Worm (Caenorhabditis elegans) whole organism, L4 larva: ENCODE measurements around the gene kel-8.

ENCODE experiments used
- F26F4.8 ChIP-seq: fragments of 200-800 bp; sonication (Bioruptor generic); conservative IDR thresholded peaks from 2 replicates; pipeline ENCODE4 v1.3.6; 2022; ENCODE audit warnings: missing genetic modification characterization, missing compliant biosample characterization
- F37D6.2 ChIP-seq: sonication (generic microtip); optimal IDR thresholded peaks from 2 replicates; lab custom pipeline; 2016; ENCODE audit warnings: mild to moderate bottlenecking, missing genetic modification characterization, missing compliant biosample characterization
- F49E8.2 ChIP-seq: sonication (generic microtip); optimal IDR thresholded peaks from 2 replicates; lab custom pipeline; 2016; ENCODE audit warnings: missing compliant biosample characterization, mild to moderate bottlenecking, missing genetic modification characterization, borderline replicate concordance
- T20F7.1 ChIP-seq: fragments of 200-800 bp; sonication (Bioruptor generic); optimal IDR thresholded peaks from 2 replicates; lab custom pipeline; 2018; ENCODE audit warnings: mild to moderate bottlenecking, missing genetic modification characterization, missing compliant biosample characterization
- T26A8.4 ChIP-seq: fragments of 200-800 bp; sonication (Bioruptor generic); IDR thresholded peaks from 2 replicates; pipeline ENCODE4 v1.3.6; 2022; ENCODE audit warnings: missing genetic modification characterization, missing compliant biosample characterization
- Y105C5A.15 ChIP-seq: fragments of 200-800 bp; sonication (Bioruptor generic); IDR thresholded peaks from 2 replicates; pipeline ENCODE4 v1.3.6; 2022; ENCODE audit warnings: missing genetic modification characterization, missing compliant biosample characterization
- ZK337.2 ChIP-seq: fragments of 200-800 bp; sonication (Bioruptor generic); IDR thresholded peaks from 2 replicates; pipeline ENCODE4 v1.3.6; 2022; ENCODE audit warnings: missing genetic modification reagents, missing genetic modification characterization, missing compliant biosample characterization
- ZK546.5 ChIP-seq, 2 experiments: sonication (generic microtip); optimal IDR thresholded peaks; 2 replicates each; lab custom pipeline; 2017; ENCODE audit warnings: missing biosample characterization in 2 of 2, missing genetic modification characterization in 2 of 2
- ama-1 ChIP-seq: fragments of 150-350 bp; optimal IDR thresholded peaks from 2 replicates; lab custom pipeline; 2014; ENCODE audit warnings: inconsistent platforms, mixed read lengths
- ceh-20 ChIP-seq: fragments of 200-800 bp; sonication (Bioruptor generic); IDR thresholded peaks from 2 replicates; pipeline ENCODE4 v1.3.6; 2022; ENCODE audit warnings: missing genetic modification reagents, missing genetic modification characterization, missing compliant biosample characterization
- ceh-28 ChIP-seq: fragments of 150-350 bp; optimal IDR thresholded peaks from 2 replicates; lab custom pipeline; 2014; ENCODE audit warnings: missing biosample characterization, missing genetic modification reagents, missing genetic modification characterization
- ceh-44 ChIP-seq: fragments of 200-800 bp; sonication (Bioruptor generic); IDR thresholded peaks from 2 replicates; pipeline ENCODE4 v1.3.6; 2022; ENCODE audit warnings: missing genetic modification reagents, missing genetic modification characterization, missing compliant biosample characterization
- ceh-82 ChIP-seq: sonication (generic microtip); optimal IDR thresholded peaks from 2 replicates; lab custom pipeline; 2017; ENCODE audit warnings: missing biosample characterization, missing genetic modification characterization
- ces-1 ChIP-seq: fragments of 150-350 bp; sonication (generic microtip); optimal IDR thresholded peaks from 4 replicates; lab custom pipeline; 2014; ENCODE audit warnings: missing biosample characterization, missing genetic modification reagents, missing genetic modification characterization
- cey-2 ChIP-seq: sonication (generic microtip); optimal IDR thresholded peaks from 3 replicates; lab custom pipeline; 2017; ENCODE audit warnings: missing genetic modification characterization, mild to moderate bottlenecking, missing compliant biosample characterization, antibody characterized with exemption, borderline replicate concordance; ENCODE audit not compliant: insufficient read depth
- ctbp-1 ChIP-seq: fragments of 200-800 bp; sonication (Bioruptor generic); IDR thresholded peaks from 2 replicates; pipeline ENCODE4 v1.3.6; 2022; ENCODE audit warnings: missing genetic modification reagents, missing genetic modification characterization, missing compliant biosample characterization
- daf-16 ChIP-seq, 3 experiments: sonication (generic microtip); optimal IDR thresholded peaks; 2 replicates each; lab custom pipeline; 2016 to 2017; ENCODE audit warnings: missing genetic modification characterization in 3 of 3, missing genetic modification reagents in 3 of 3, mild to moderate bottlenecking in 2 of 3, missing compliant biosample characterization in 2 of 3, missing biosample characterization in 1 of 3, moderate library complexity in 1 of 3
- daf-19 ChIP-seq: fragments of 200-800 bp; sonication (Bioruptor generic); conservative IDR thresholded peaks from 2 replicates; pipeline ENCODE4 v1.3.6; 2022; ENCODE audit warnings: missing genetic modification characterization, missing compliant biosample characterization
- dmd-8 ChIP-seq: fragments of 200-800 bp; sonication (Bioruptor generic); IDR thresholded peaks from 2 replicates; pipeline ENCODE4 v1.3.6; 2022; ENCODE audit warnings: missing genetic modification characterization, missing compliant biosample characterization
- dmd-9 ChIP-seq: fragments of 200-800 bp; sonication (Bioruptor generic); IDR thresholded peaks from 2 replicates; pipeline ENCODE4 v1.3.6; 2022; ENCODE audit warnings: missing genetic modification reagents, missing genetic modification characterization, missing compliant biosample characterization
- dpl-1 ChIP-seq: fragments of 150-350 bp; optimal IDR thresholded peaks from 2 replicates; lab custom pipeline; 2014; ENCODE audit warnings: missing biosample characterization, missing genetic modification reagents, missing genetic modification characterization
- dve-1 ChIP-seq: sonication (generic microtip); optimal IDR thresholded peaks from 2 replicates; lab custom pipeline; 2017; ENCODE audit warnings: antibody characterized with exemption, mild to moderate bottlenecking, missing genetic modification characterization, missing compliant biosample characterization; ENCODE audit not compliant: insufficient read depth
- hif-1 ChIP-seq, 2 experiments: sonication (generic microtip); optimal IDR thresholded peaks; 2 replicates each; lab custom pipeline; 2016 to 2017; ENCODE audit warnings: missing compliant biosample characterization in 2 of 2, missing genetic modification characterization in 2 of 2, missing genetic modification reagents in 2 of 2, missing genotype in 2 of 2, mild to moderate bottlenecking in 1 of 2
- jun-1 ChIP-seq: fragments of 150-350 bp; optimal IDR thresholded peaks from 2 replicates; lab custom pipeline; 2014; ENCODE audit warnings: missing biosample characterization, missing genetic modification reagents, missing genetic modification characterization
- lin-1 ChIP-seq: fragments of 200-800 bp; sonication (Bioruptor generic); IDR thresholded peaks from 2 replicates; pipeline ENCODE4 v1.3.6; 2022; ENCODE audit warnings: missing genetic modification reagents, missing genetic modification characterization, missing compliant biosample characterization
- lin-15B ChIP-seq: fragments of 150-350 bp; sonication (generic microtip); optimal IDR thresholded peaks from 3 replicates; lab custom pipeline; 2014; ENCODE audit warnings: missing biosample characterization, missing genetic modification characterization
- lin-29 ChIP-seq: fragments of 200-800 bp; sonication (Bioruptor generic); IDR thresholded peaks from 2 replicates; pipeline ENCODE4 v1.3.6; 2022; ENCODE audit warnings: missing genetic modification reagents, missing genetic modification characterization, missing compliant biosample characterization
- lir-3 ChIP-seq: sonication (generic microtip); optimal IDR thresholded peaks from 2 replicates; lab custom pipeline; 2016; ENCODE audit warnings: mild to moderate bottlenecking, missing genetic modification characterization, missing compliant biosample characterization
- madf-5 ChIP-seq, 2 experiments: fragments of 200-800 bp; sonication (Bioruptor generic); IDR thresholded peaks; 2 replicates each; pipeline ENCODE4 v1.3.6; 2022; ENCODE audit warnings: missing compliant biosample characterization in 2 of 2, missing genetic modification characterization in 2 of 2
- madf-9 ChIP-seq: fragments of 200-800 bp; sonication (Bioruptor generic); conservative IDR thresholded peaks from 2 replicates; pipeline ENCODE4 v1.3.6; 2022; ENCODE audit warnings: missing genetic modification reagents, missing genetic modification characterization, missing compliant biosample characterization
- nhr-25 ChIP-seq: sonication (generic microtip); optimal IDR thresholded peaks from 2 replicates; lab custom pipeline; 2017; ENCODE audit warnings: missing genetic modification characterization, mild to moderate bottlenecking, missing compliant biosample characterization, antibody characterized with exemption, moderate library complexity, borderline replicate concordance; ENCODE audit not compliant: insufficient read depth
- nhr-28 ChIP-seq: fragments of 150-350 bp; optimal IDR thresholded peaks from 2 replicates; lab custom pipeline; 2014; ENCODE audit warnings: missing biosample characterization, missing genetic modification characterization
- nhr-42 ChIP-seq: fragments of 200-800 bp; sonication (Bioruptor generic); IDR thresholded peaks from 2 replicates; pipeline ENCODE4 v1.3.6; 2022; ENCODE audit warnings: missing genetic modification characterization, missing compliant biosample characterization
- nhr-48 ChIP-seq: sonication (generic microtip); optimal IDR thresholded peaks from 2 replicates; lab custom pipeline; 2016; ENCODE audit warnings: mild to moderate bottlenecking, missing genetic modification characterization, missing compliant biosample characterization
- nhr-76 ChIP-seq: fragments of 150-350 bp; optimal IDR thresholded peaks from 2 replicates; lab custom pipeline; 2014; ENCODE audit warnings: missing biosample characterization, missing genetic modification characterization
- saeg-2 ChIP-seq: fragments of 200-800 bp; sonication (Bioruptor generic); IDR thresholded peaks from 2 replicates; pipeline ENCODE4 v1.3.6; 2022; ENCODE audit warnings: missing genetic modification reagents, missing genetic modification characterization, missing compliant biosample characterization
- set-16 ChIP-seq: fragments of 200-800 bp; sonication (Bioruptor generic); IDR thresholded peaks from 2 replicates; pipeline ENCODE4 v1.3.6; 2022; ENCODE audit warnings: missing genetic modification reagents, missing genetic modification characterization, missing compliant biosample characterization
- snpc-4 ChIP-seq: fragments of 150-350 bp; optimal IDR thresholded peaks from 2 replicates; lab custom pipeline; 2014; ENCODE audit warnings: missing biosample characterization, missing genetic modification characterization
- spr-3 ChIP-seq: fragments of 200-800 bp; sonication (Bioruptor generic); optimal IDR thresholded peaks from 2 replicates; lab custom pipeline; 2018; ENCODE audit warnings: mild to moderate bottlenecking, missing genetic modification characterization, missing compliant biosample characterization
- tag-97 ChIP-seq: fragments of 200-800 bp; sonication (Bioruptor generic); IDR thresholded peaks from 2 replicates; pipeline ENCODE4 v1.3.6; 2022; ENCODE audit warnings: missing genetic modification characterization, missing compliant biosample characterization
- tra-1 ChIP-seq: fragments of 200-800 bp; sonication (Bioruptor generic); IDR thresholded peaks from 2 replicates; pipeline ENCODE4 v1.3.6; 2022; ENCODE audit warnings: missing genetic modification reagents, missing genetic modification characterization, missing compliant biosample characterization
- unc-39 ChIP-seq: sonication (generic microtip); optimal IDR thresholded peaks from 2 replicates; lab custom pipeline; 2017; ENCODE audit warnings: missing biosample characterization, missing genetic modification characterization
- vab-7 ChIP-seq: fragments of 200-800 bp; sonication (Bioruptor generic); IDR thresholded peaks from 2 replicates; pipeline ENCODE4 v1.3.6; 2022; ENCODE audit warnings: missing genetic modification reagents, missing genetic modification characterization, missing compliant biosample characterization
- zag-1 ChIP-seq: fragments of 150-350 bp; optimal IDR thresholded peaks from 2 replicates; lab custom pipeline; 2014; ENCODE audit warnings: missing biosample characterization, missing genetic modification characterization
- zfp-2 ChIP-seq: sonication (generic microtip); optimal IDR thresholded peaks from 2 replicates; lab custom pipeline; 2016; ENCODE audit warnings: mild to moderate bottlenecking, missing genetic modification characterization, missing compliant biosample characterization
- zip-11 ChIP-seq: fragments of 200-800 bp; sonication (Bioruptor generic); IDR thresholded peaks from 2 replicates; pipeline ENCODE4 v1.3.6; 2022; ENCODE audit warnings: missing genetic modification characterization, missing compliant biosample characterization
- zip-2 ChIP-seq: fragments of 150-350 bp; optimal IDR thresholded peaks from 2 replicates; lab custom pipeline; 2014; ENCODE audit warnings: missing biosample characterization, missing genetic modification characterization
- ztf-11 ChIP-seq: fragments of 150-350 bp; optimal IDR thresholded peaks from 2 replicates; lab custom pipeline; 2014; ENCODE audit warnings: missing biosample characterization, missing genetic modification characterization

Gene kel-8

ce11 chrV:2728236-2728635 is 57.0 kb downstream of the kel-8 start, which contains the start of gene str-33:
Gene str-33 (plus strand): TSS chrV:2728536.
- TF ChIP-seq lin-15B (tag; lab: Kevin White, UChicago): no peak
- TF ChIP-seq nhr-42 (GFP tag; lab: Robert Waterston, UW): no peak
- no peak for TF ChIP-seq dmd-9 (GFP tag; lab: Robert Waterston, UW)
- TF ChIP-seq zag-1 (tag; lab: Kevin White, UChicago): no peak
- TF ChIP-seq madf-5 (GFP tag; IDR thresholded peaks at IDR 0.05; lab: Robert Waterston, UW): no peak
- TF ChIP-seq F26F4.8 (GFP tag; lab: Robert Waterston, UW): no peak
- no peak for TF ChIP-seq zfp-2 (tag; lab: Kevin White, UChicago)
- no peak for TF ChIP-seq lir-3 (tag; lab: Kevin White, UChicago)
- TF ChIP-seq ces-1: no peak
- no peak for TF ChIP-seq set-16 (GFP tag; lab: Robert Waterston, UW)
- no peak for TF ChIP-seq ZK546.5 (tag; optimal IDR thresholded peaks at IDR 0.05; lab: Kevin White, UChicago)
- TF ChIP-seq hif-1 (tag; optimal IDR thresholded peaks at IDR 0.05; lab: Kevin White, UChicago): no peak
- no peak for TF ChIP-seq T20F7.1
- no peak for TF ChIP-seq lin-29 (GFP tag; lab: Robert Waterston, UW)
- TF ChIP-seq daf-16 (GFP tag; optimal IDR thresholded peaks at IDR 0.05; lab: Kevin White, UChicago): no peak
- no peak for TF ChIP-seq daf-16 (tag; optimal IDR thresholded peaks at IDR 0.05; lab: Kevin White, UChicago)
- TF ChIP-seq lin-1 (GFP tag; lab: Robert Waterston, UW): no peak
- no peak for TF ChIP-seq unc-39 (tag; lab: Kevin White, UChicago)
- no peak for TF ChIP-seq zip-2
- TF ChIP-seq ceh-44 (GFP tag; lab: Robert Waterston, UW): no peak
- no peak for TF ChIP-seq daf-19 (GFP tag; lab: Robert Waterston, UW)

DNA sequence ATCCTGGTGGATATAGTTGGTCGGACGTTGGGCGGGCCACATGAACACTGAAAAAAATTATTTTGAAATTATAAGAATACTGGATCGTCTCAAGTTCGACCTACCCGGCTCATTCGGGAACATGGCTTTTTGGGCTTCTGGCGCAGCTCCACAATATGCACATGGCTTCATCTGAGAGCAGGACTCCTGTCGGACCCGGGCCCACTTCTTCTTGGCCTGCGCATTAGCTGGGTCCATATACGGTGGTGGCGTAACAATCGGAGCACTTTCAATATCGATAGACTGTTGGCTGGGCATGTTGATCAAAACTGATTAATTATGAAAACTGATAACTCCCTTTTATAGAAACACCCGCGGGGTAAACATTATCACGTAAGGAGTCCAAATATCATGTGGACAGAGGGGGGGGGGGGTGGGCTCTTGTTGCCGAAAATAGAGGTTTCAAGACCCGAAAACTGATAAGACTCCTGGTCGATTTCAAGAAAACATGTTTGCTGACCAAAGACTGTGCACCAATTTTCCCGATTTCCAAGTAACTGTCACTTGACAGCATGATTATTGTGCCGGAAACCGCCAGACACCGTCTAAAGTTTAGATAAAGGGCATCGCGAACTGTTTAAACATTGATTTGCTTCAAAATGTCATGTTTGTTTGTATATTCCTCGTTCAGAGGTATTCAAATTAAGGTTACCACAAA is 59.7 kb downstream of the kel-8 start, which contains the start of gene dod-3:
Gene dod-3 (minus strand): TSS at position 315 of the 697 bp plus-strand sequence.
- TF ChIP-seq ctbp-1 (GFP tag; lab: Robert Waterston, UW) (no peak), zip-11 (GFP tag; lab: Robert Waterston, UW) (no peak), Y105C5A.15 (GFP tag; lab: Robert Waterston, UW) (no peak), ZK337.2 (no peak), ztf-11 (tag; lab: Kevin White, UChicago) (no peak), dmd-8 (GFP tag; lab: Robert Waterston, UW) (no peak), nhr-76 (tag; lab: Kevin White, UChicago) (no peak), nhr-28 (no peak), snpc-4 (tag; lab: Kevin White, UChicago) (no peak), saeg-2 (GFP tag; lab: Robert Waterston, UW) (no peak), madf-9 (GFP tag; lab: Robert Waterston, UW) (no peak), tra-1 (no peak), vab-7 (no peak), spr-3 (GFP tag; lab: Kevin White, UChicago) (no peak), ama-1 (peak; percentile 74), jun-1 (tag; lab: Kevin White, UChicago) (no peak), zag-1 (tag; lab: Kevin White, UChicago) (no peak), ceh-28 (tag; lab: Kevin White, UChicago) (no peak), tag-97 (GFP tag; lab: Robert Waterston, UW) (no peak), nhr-25 (no peak), nhr-48 (tag; lab: Kevin White, UChicago) (peak; percentile 46), dpl-1 (GFP tag; lab: Kevin White, UChicago) (no peak), T26A8.4 (GFP tag; lab: Robert Waterston, UW) (no peak), dve-1 (tag; lab: Kevin White, UChicago) (peak; percentile 59), lin-15B (tag; lab: Kevin White, UChicago) (no peak), ceh-82 (tag; lab: Kevin White, UChicago) (no peak), nhr-42 (GFP tag; lab: Robert Waterston, UW) (no peak), F37D6.2 (tag; lab: Kevin White, UChicago) (no peak), unc-39 (tag; lab: Kevin White, UChicago) (no peak), ceh-20 (GFP tag; lab: Robert Waterston, UW) (no peak), cey-2 (tag; lab: Kevin White, UChicago) (no peak), lin-1 (GFP tag; lab: Robert Waterston, UW) (peak; percentile 78), F26F4.8 (GFP tag; lab: Robert Waterston, UW) (no peak), F49E8.2 (tag; lab: Kevin White, UChicago) (no peak)
